Fruit fly (Drosophila melanogaster): ENCODE data around the gene BigH1.

BigH1 gene

dm6 chr3R:14656760-14657604, 6.3 kb upstream of the BigH1 start, which contains the start of gene CG3505 (continued):
- TF ChIP-seq ham (GFP tag; IDR thresholded peaks at IDR 0.05) (no peak), CG6272 (GFP tag; IDR thresholded peaks at IDR 0.05) (no peak), bab2 (GFP tag; optimal IDR thresholded peaks at IDR 0.05) (peak; percentile 42), stc (GFP tag; IDR thresholded peaks at IDR 0.05) (peak; percentile 49; the same call in 1 of the 2 replicates), CG12219 (GFP tag; optimal IDR thresholded peaks at IDR 0.05) (peak; percentile 24), CG13287 (GFP tag; IDR thresholded peaks at IDR 0.05; ENCODE audit: partially characterized antibody) (peak; percentile 50), CG16863 (GFP tag; optimal IDR thresholded peaks at IDR 0.05) (peak; percentile 28), D19A (tag; optimal IDR thresholded peaks at IDR 0.05) (peak; percentile 71), CG8290 (GFP tag; optimal IDR thresholded peaks at IDR 0.05) (peak; percentile 10), CG8290 (tag; optimal IDR thresholded peaks at IDR 0.05) (peak in 1 of 2 experiments; percentile 38), CG1603 (tag; optimal IDR thresholded peaks at IDR 0.05) (peak; percentile 60), CG42726 (GFP tag; IDR thresholded peaks at IDR 0.05; ENCODE audit: partially characterized antibody) (0 out of 2 replicates have a peak, but pooled peaks have one; percentile 48), CG17385 (GFP tag; optimal IDR thresholded peaks at IDR 0.05) (peak; percentile 50), CG15073 (GFP tag; optimal IDR thresholded peaks at IDR 0.05) (no peak), CG11695 (GFP tag; IDR thresholded peaks at IDR 0.05) (peak; percentile 22; the same call in 1 of the 3 replicates), CG31365 (tag; optimal IDR thresholded peaks at IDR 0.05) (peak; percentile 6), CG10147 (GFP tag; optimal IDR thresholded peaks at IDR 0.05) (peak; percentile 24), NFAT (GFP tag; IDR thresholded peaks at IDR 0.05) (peak; percentile 33; the same call in 1 of the 2 replicates), vvl (GFP tag; IDR thresholded peaks at IDR 0.05) (peak; percentile 66), Blimp-1 (GFP tag; optimal IDR thresholded peaks at IDR 0.05) (peak; percentile 7), CG4854 (GFP tag; optimal IDR thresholded peaks at IDR 0.05) (peak; percentile 52), cato (GFP tag; optimal IDR thresholded peaks at IDR 0.05; ENCODE audit: borderline replicate concordance) (no peak), Dbx (GFP tag; IDR thresholded peaks at IDR 0.05) (peak; percentile 56; the same call in 2 of the 3 replicates), Hr3 (GFP tag; optimal IDR thresholded peaks at IDR 0.05) (peak; percentile 1), Sin3A (optimal IDR thresholded peaks at IDR 0.05) (peak; percentile 63), p53 (GFP tag; optimal IDR thresholded peaks at IDR 0.05) (no peak), grn (GFP tag; optimal IDR thresholded peaks at IDR 0.05) (no peak), CG12942 (GFP tag; optimal IDR thresholded peaks at IDR 0.05) (peak; percentile 21), toy (GFP tag; IDR thresholded peaks at IDR 0.05) (no peak), CG13296 (GFP tag; optimal IDR thresholded peaks at IDR 0.05) (peak; percentile 74), fd3F (GFP tag; optimal IDR thresholded peaks at IDR 0.05) (peak; percentile 12), CG4282 (GFP tag; optimal IDR thresholded peaks at IDR 0.05) (peak; percentile 2), pan (optimal IDR thresholded peaks at IDR 0.05) (no peak), pan (GFP tag; optimal IDR thresholded peaks at IDR 0.05 in 1 of 2, IDR thresholded peaks at IDR 0.05 in 1 of 2) (peak in 1 of 2 experiments; percentile 59), CG2875 (GFP tag; optimal IDR thresholded peaks at IDR 0.05) (no peak), ind (GFP tag; optimal IDR thresholded peaks at IDR 0.05) (peak; percentile 24), CoRest (tag; optimal IDR thresholded peaks at IDR 0.05) (peak; percentile 29), z (GFP tag; IDR thresholded peaks at IDR 0.05) (no peak), zfh1 (GFP tag; IDR thresholded peaks at IDR 0.05) (peak; percentile 45; the same call in 1 of the 3 replicates), CG15011 (GFP tag; optimal IDR thresholded peaks at IDR 0.05) (peak; percentile 42), nmo (GFP tag; optimal IDR thresholded peaks at IDR 0.05) (peak; percentile 18), BEAF-32 (GFP tag; optimal IDR thresholded peaks at IDR 0.05) (peak; percentile 58), kay (GFP tag; optimal IDR thresholded peaks at IDR 0.05) (peak; percentile 3), ATbp (GFP tag; optimal IDR thresholded peaks at IDR 0.05) (peak; percentile 3), CG2129 (GFP tag; IDR thresholded peaks at IDR 0.05; ENCODE audit: partially characterized antibody) (0 out of 2 replicates have a peak, but pooled peaks have one; percentile 21), Ada2b (GFP tag; IDR thresholded peaks at IDR 0.05) (peak; percentile 49; the same call in 1 of the 2 replicates), CrebB (tag; optimal IDR thresholded peaks at IDR 0.05) (peak; percentile 35), sim (GFP tag; IDR thresholded peaks at IDR 0.05) (no peak), Nf-YC (tag; optimal IDR thresholded peaks at IDR 0.05) (no peak)

Data from whole organism, embryonic.